Worm (Caenorhabditis elegans) whole organism, midembryonic: ENCODE results near the gene sru-4.

Experiments used
- T22C8.4 ChIP-seq: fragments of 200-800 bp; sonication (Bioruptor generic); IDR thresholded peaks from 2 replicates; pipeline ENCODE4 v1.3.6; 2022; ENCODE audit warnings: missing genetic modification characterization, missing compliant biosample characterization
- cog-1 ChIP-seq: sonication (generic microtip); optimal IDR thresholded peaks from 2 replicates; lab custom pipeline; 2016; ENCODE audit warnings: missing genetic modification characterization, missing compliant biosample characterization
- flt-1 ChIP-seq: fragments of 200-800 bp; sonication (Bioruptor generic); IDR thresholded peaks from 2 replicates; pipeline ENCODE4 v1.3.6; 2022; ENCODE audit warnings: missing genetic modification characterization, missing compliant biosample characterization
- tab-1 ChIP-seq: fragments of 200-800 bp; sonication (Bioruptor generic); IDR thresholded peaks from 2 replicates; pipeline ENCODE4 v1.3.6; 2022; ENCODE audit warnings: missing genetic modification characterization, missing compliant biosample characterization
- ztf-23 ChIP-seq: fragments of 200-800 bp; sonication (Bioruptor generic); IDR thresholded peaks from 2 replicates; pipeline ENCODE4 v1.3.6; 2022; ENCODE audit warnings: missing genetic modification reagents, missing genetic modification characterization, missing compliant biosample characterization
- ztf-29 ChIP-seq: fragments of 200-800 bp; sonication (Bioruptor generic); IDR thresholded peaks from 2 replicates; pipeline ENCODE4 v1.3.6; 2022; ENCODE audit warnings: missing genetic modification reagents, missing genetic modification characterization, missing compliant biosample characterization

DNA sequence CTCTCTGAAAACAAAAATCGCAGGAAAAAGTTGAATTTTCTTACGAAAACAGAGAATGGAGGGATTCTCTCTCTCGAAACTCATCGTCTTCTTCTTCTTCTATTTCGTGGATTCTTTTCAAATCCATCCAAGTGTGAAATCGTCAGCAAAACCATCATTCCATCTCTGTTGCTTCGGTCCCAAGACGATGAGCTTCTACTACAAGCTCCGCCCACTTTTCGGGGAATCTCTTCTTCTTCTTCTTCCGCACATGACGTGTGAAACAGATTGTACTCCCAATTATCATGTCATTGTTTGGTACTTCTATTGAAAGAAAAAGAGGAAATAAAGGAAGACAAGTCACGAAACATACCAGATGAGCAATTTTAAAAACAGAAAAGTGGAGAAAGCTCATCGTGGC is 25.0 kb downstream of the sru-4 start:
- TF ChIP-seq ztf-23 (no peak), ztf-29 (GFP tag; lab: Robert Waterston, UW) (no peak), flt-1 (GFP tag; lab: Robert Waterston, UW) (no peak), cog-1 (tag; lab: Kevin White, UChicago) (no peak), tab-1 (GFP tag; lab: Robert Waterston, UW) (no peak), T22C8.4 (no peak)
